In the genomic region with DNA sequence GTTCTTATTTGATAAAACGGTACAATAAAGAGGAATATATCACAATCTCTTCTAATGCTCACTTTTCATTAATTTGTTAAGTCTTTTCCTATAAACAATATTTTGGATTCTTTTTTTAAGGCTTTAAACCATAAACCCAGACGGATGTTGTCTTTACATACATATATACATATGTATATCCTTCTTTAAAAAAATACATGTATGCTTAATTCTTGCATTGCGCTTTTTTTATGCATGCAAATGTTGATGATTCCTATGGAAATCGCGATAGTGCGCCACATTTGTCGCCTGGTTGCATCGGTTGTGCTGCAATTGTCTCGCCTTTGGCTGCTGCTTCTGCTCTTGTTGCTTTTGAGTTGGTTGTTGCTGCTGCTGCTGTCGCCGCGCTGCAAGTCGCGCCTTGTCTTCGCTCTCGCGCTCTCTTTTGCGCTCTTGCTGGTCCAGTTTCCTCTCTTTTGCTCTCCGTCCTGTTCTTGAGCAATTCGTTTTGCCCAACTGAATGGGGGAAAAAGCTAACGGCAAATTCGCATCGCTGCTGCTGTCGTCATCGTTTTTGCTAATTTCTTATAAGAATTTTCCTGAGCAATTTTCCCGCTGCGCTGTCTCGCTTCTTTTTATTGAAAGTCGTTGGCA, we compare ENCODE assay signal across 4 fruit fly cellular contexts.
TF ChIP-seq lines count a peak whose summit lies in the region.

No protein-coding gene starts in this region.

TF ChIP-seq in whole organism, embryonic, 481 proteins besides CTCF, POLR2A, EP300 and RAD21 (continued from another document and continues in another):
- TF ChIP-seq Hr3 (GFP tag; optimal IDR thresholded peaks at IDR 0.05; lab: Kevin White, UChicago): peak; percentile 1
- peak; percentile 57 for TF ChIP-seq nom (GFP tag; optimal IDR thresholded peaks at IDR 0.05; lab: Kevin White, UChicago)
- no peak for TF ChIP-seq odd (GFP tag; optimal IDR thresholded peaks at IDR 0.05; lab: Kevin White, UChicago)
- TF ChIP-seq CG12659 (GFP tag; optimal IDR thresholded peaks at IDR 0.05; lab: Kevin White, UChicago): peak; percentile 15
- TF ChIP-seq gce (GFP tag; IDR thresholded peaks at IDR 0.05; lab: Robert Waterston, UW): 0 out of 3 replicates have a peak, but pooled peaks have one; percentile 42
- no peak for TF ChIP-seq zen (tag; optimal IDR thresholded peaks at IDR 0.05; lab: Kevin White, UChicago)
- no peak for TF ChIP-seq BEAF-32 (GFP tag; optimal IDR thresholded peaks at IDR 0.05; lab: Kevin White, UChicago)
- no peak for TF ChIP-seq fd64A (GFP tag; optimal IDR thresholded peaks at IDR 0.05; lab: Kevin White, UChicago)
- no peak for TF ChIP-seq h (optimal IDR thresholded peaks at IDR 0.05; lab: Kevin White, UChicago)
- TF ChIP-seq CG31224 (GFP tag; IDR thresholded peaks at IDR 0.05; lab: Robert Waterston, UW): no peak
- peak; percentile 13 for TF ChIP-seq ewg (GFP tag; optimal IDR thresholded peaks at IDR 0.05; lab: Kevin White, UChicago)
- TF ChIP-seq CG1233 (GFP tag; optimal IDR thresholded peaks at IDR 0.05; lab: Kevin White, UChicago): no peak
- TF ChIP-seq row (GFP tag; IDR thresholded peaks at IDR 0.05; lab: Robert Waterston, UW): peak; percentile 49
- no peak for TF ChIP-seq cato (GFP tag; optimal IDR thresholded peaks at IDR 0.05; lab: Kevin White, UChicago; ENCODE audit: borderline replicate concordance)
- no peak for TF ChIP-seq CG11398 (GFP tag; optimal IDR thresholded peaks at IDR 0.05; lab: Kevin White, UChicago)
- no peak for TF ChIP-seq en (GFP tag; optimal IDR thresholded peaks at IDR 0.05; lab: Kevin White, UChicago)
- TF ChIP-seq CG7357 (GFP tag; IDR thresholded peaks at IDR 0.05; lab: Robert Waterston, UW): peak; percentile 16; the same call in 1 of the 3 replicates
- TF ChIP-seq CG8281 (tag; optimal IDR thresholded peaks at IDR 0.05; lab: Kevin White, UChicago): no peak
- TF ChIP-seq CG11093 (GFP tag; IDR thresholded peaks at IDR 0.05; lab: Robert Waterston, UW): no peak
- TF ChIP-seq Gsc (GFP tag; IDR thresholded peaks at IDR 0.05; lab: Robert Waterston, UW): no peak
- TF ChIP-seq CG13775 (GFP tag; optimal IDR thresholded peaks at IDR 0.05; lab: Kevin White, UChicago): peak; percentile 6
- TF ChIP-seq CG9876 (GFP tag; optimal IDR thresholded peaks at IDR 0.05; lab: Kevin White, UChicago): no peak
- TF ChIP-seq HLHmδ (GFP tag; optimal IDR thresholded peaks at IDR 0.05; lab: Kevin White, UChicago): no peak
- TF ChIP-seq Sry-δ (GFP tag; optimal IDR thresholded peaks at IDR 0.05; lab: Kevin White, UChicago): no peak
- no peak for TF ChIP-seq CG34376 (GFP tag; optimal IDR thresholded peaks at IDR 0.05; lab: Kevin White, UChicago)
- peak; percentile 27 for TF ChIP-seq CG14710 (tag; optimal IDR thresholded peaks at IDR 0.05; lab: Kevin White, UChicago)
- no peak for TF ChIP-seq Tbp (GFP tag; optimal IDR thresholded peaks at IDR 0.05; lab: Kevin White, UChicago)
- TF ChIP-seq chn (GFP tag; optimal IDR thresholded peaks at IDR 0.05; lab: Kevin White, UChicago): no peak
- TF ChIP-seq Abd-B (GFP tag; optimal IDR thresholded peaks at IDR 0.05; lab: Kevin White, UChicago): no peak
- peak; percentile 19 for TF ChIP-seq CG1602 (GFP tag; optimal IDR thresholded peaks at IDR 0.05; lab: Kevin White, UChicago)
- no peak for TF ChIP-seq Rfx (GFP tag; IDR thresholded peaks at IDR 0.05; lab: Robert Waterston, UW)
- TF ChIP-seq Hr78 (GFP tag; optimal IDR thresholded peaks at IDR 0.05; lab: Kevin White, UChicago): no peak

TF ChIP-seq in whole organism, prepupa, 60 proteins besides CTCF, POLR2A, EP300 and RAD21 (continued from another document and continues in another):
- TF ChIP-seq fd85E (GFP tag; optimal IDR thresholded peaks at IDR 0.05; lab: Kevin White, UChicago) (peak; percentile 5), ss (GFP tag; optimal IDR thresholded peaks at IDR 0.05; lab: Kevin White, UChicago) (peak; percentile 83 to 89), Ets96B (tag; optimal IDR thresholded peaks at IDR 0.05; lab: Kevin White, UChicago) (peak; percentile 76), Hr38 (GFP tag; optimal IDR thresholded peaks at IDR 0.05; lab: Kevin White, UChicago) (no peak), eg (GFP tag; IDR thresholded peaks at IDR 0.05; lab: Robert Waterston, UW) (peak; percentile 63; the same call in 2 of the 3 replicates), Gug (GFP tag; IDR thresholded peaks at IDR 0.05; lab: Robert Waterston, UW) (peak; percentile 66), CG7368 (GFP tag; optimal IDR thresholded peaks at IDR 0.05; lab: Kevin White, UChicago) (peak; percentile 71), acj6 (GFP tag; optimal IDR thresholded peaks at IDR 0.05; lab: Kevin White, UChicago) (peak; percentile 90), CG8319 (GFP tag; optimal IDR thresholded peaks at IDR 0.05; lab: Kevin White, UChicago) (peak; percentile 80), achi (GFP tag; optimal IDR thresholded peaks at IDR 0.05; lab: Kevin White, UChicago) (peak; percentile 86), CG10631 (GFP tag; optimal IDR thresholded peaks at IDR 0.05; lab: Kevin White, UChicago) (peak; percentile 85), CG15336 (GFP tag; IDR thresholded peaks at IDR 0.05; lab: Robert Waterston, UW) (peak; percentile 69), CG6276 (GFP tag; optimal IDR thresholded peaks at IDR 0.05; lab: Kevin White, UChicago) (peak; percentile 82), CG16779 (tag; optimal IDR thresholded peaks at IDR 0.05; lab: Kevin White, UChicago) (peak; percentile 72), vri (GFP tag; optimal IDR thresholded peaks at IDR 0.05; lab: Kevin White, UChicago) (peak; percentile 61), topi (GFP tag; optimal IDR thresholded peaks at IDR 0.05; lab: Kevin White, UChicago) (peak; percentile 84), Smox (GFP tag; optimal IDR thresholded peaks at IDR 0.05; lab: Kevin White, UChicago) (peak; percentile 79), Sox102F (GFP tag; optimal IDR thresholded peaks at IDR 0.05; lab: Kevin White, UChicago) (peak; percentile 80), Lpt (GFP tag; optimal IDR thresholded peaks at IDR 0.05; lab: Kevin White, UChicago) (peak; percentile 78), fkh (GFP tag; optimal IDR thresholded peaks at IDR 0.05; lab: Kevin White, UChicago) (no peak), CG11294 (GFP tag; IDR thresholded peaks at IDR 0.05; lab: Robert Waterston, UW) (peak; percentile 52; the same call in 1 of the 2 replicates), svp (GFP tag; lab: Kevin White, UChicago) (peak; percentile 88), OdsH (GFP tag; optimal IDR thresholded peaks at IDR 0.05; lab: Kevin White, UChicago) (peak; percentile 87), CG8632 (GFP tag; optimal IDR thresholded peaks at IDR 0.05; lab: Kevin White, UChicago) (peak; percentile 86), CG6792 (GFP tag; optimal IDR thresholded peaks at IDR 0.05; lab: Kevin White, UChicago) (peak; percentile 84), Blimp-1 (GFP tag; optimal IDR thresholded peaks at IDR 0.05; lab: Kevin White, UChicago) (peak; percentile 60), CG32006 (GFP tag; optimal IDR thresholded peaks at IDR 0.05; lab: Kevin White, UChicago) (peak; percentile 89), Met (GFP tag; optimal IDR thresholded peaks at IDR 0.05; lab: Kevin White, UChicago) (peak; percentile 84), CG6163 (GFP tag; IDR thresholded peaks at IDR 0.05; lab: Robert Waterston, UW) (peak; percentile 42; the same call in 2 of the 3 replicates), CG4318 (GFP tag; optimal IDR thresholded peaks at IDR 0.05; lab: Kevin White, UChicago) (peak; percentile 81), CG6854 (GFP tag; optimal IDR thresholded peaks at IDR 0.05; lab: Kevin White, UChicago) (peak; percentile 60), dac (GFP tag; optimal IDR thresholded peaks at IDR 0.05; lab: Kevin White, UChicago) (peak; percentile 58)

TF ChIP-seq in whole organism, pupa, 21 proteins besides CTCF, POLR2A, EP300 and RAD21 (continued from another document):
- TF ChIP-seq EcR (GFP tag; optimal IDR thresholded peaks at IDR 0.05; lab: Kevin White, UChicago): no peak
- TF ChIP-seq CG10348 (GFP tag; IDR thresholded peaks at IDR 0.05; lab: Robert Waterston, UW): no peak
- no peak for TF ChIP-seq rn (GFP tag; IDR thresholded peaks at IDR 0.05; lab: Robert Waterston, UW)

TF ChIP-seq in whole organism, wandering third instar larva, 38 proteins besides CTCF, POLR2A, EP300 and RAD21 (continued from another document):
- no peak for TF ChIP-seq Hr78 (GFP tag; optimal IDR thresholded peaks at IDR 0.05; lab: Kevin White, UChicago)
- TF ChIP-seq fru (GFP tag; optimal IDR thresholded peaks at IDR 0.05; lab: Kevin White, UChicago): peak; percentile 81
- TF ChIP-seq br (GFP tag; optimal IDR thresholded peaks at IDR 0.05; lab: Kevin White, UChicago): peak; percentile 54
- peak; percentile 17 for TF ChIP-seq Hnf4 (GFP tag; optimal IDR thresholded peaks at IDR 0.05; lab: Kevin White, UChicago)
- TF ChIP-seq N (GFP tag; optimal IDR thresholded peaks at IDR 0.05; lab: Kevin White, UChicago): no peak
- TF ChIP-seq Sp1 (GFP tag; optimal IDR thresholded peaks at IDR 0.05; lab: Kevin White, UChicago): peak; percentile 65
- TF ChIP-seq Rel (GFP tag; optimal IDR thresholded peaks at IDR 0.05; lab: Kevin White, UChicago): no peak
- TF ChIP-seq Rel (tag; optimal IDR thresholded peaks at IDR 0.05; lab: Kevin White, UChicago): no peak
- no peak for TF ChIP-seq dsf (GFP tag; optimal IDR thresholded peaks at IDR 0.05; lab: Kevin White, UChicago; ENCODE audit: borderline replicate concordance)
- no peak for TF ChIP-seq CG32264 (GFP tag; optimal IDR thresholded peaks at IDR 0.05; lab: Kevin White, UChicago)
- no peak for TF ChIP-seq Mio (GFP tag; optimal IDR thresholded peaks at IDR 0.05; lab: Kevin White, UChicago)
- TF ChIP-seq ey (GFP tag; optimal IDR thresholded peaks at IDR 0.05; lab: Kevin White, UChicago): peak; percentile 70
- TF ChIP-seq Dfd (GFP tag; optimal IDR thresholded peaks at IDR 0.05; lab: Kevin White, UChicago): no peak
- peak; percentile 74 for TF ChIP-seq HLH106 (tag; optimal IDR thresholded peaks at IDR 0.05; lab: Kevin White, UChicago)
- no peak for TF ChIP-seq brk (GFP tag; optimal IDR thresholded peaks at IDR 0.05; lab: Kevin White, UChicago)
- no peak for TF ChIP-seq jim (GFP tag; optimal IDR thresholded peaks at IDR 0.05; lab: Kevin White, UChicago)
- no peak for TF ChIP-seq usp (GFP tag; optimal IDR thresholded peaks at IDR 0.05; lab: Kevin White, UChicago)
- no peak for TF ChIP-seq Jra (GFP tag; optimal IDR thresholded peaks at IDR 0.05; lab: Kevin White, UChicago)
- no peak for TF ChIP-seq Hr83 (GFP tag; optimal IDR thresholded peaks at IDR 0.05; lab: Kevin White, UChicago; ENCODE audit: poor library complexity, severe bottlenecking)
